Fruit fly (Drosophila melanogaster): ENCODE measurements around the gene Nepl12.

The Nepl12 gene

DNA sequence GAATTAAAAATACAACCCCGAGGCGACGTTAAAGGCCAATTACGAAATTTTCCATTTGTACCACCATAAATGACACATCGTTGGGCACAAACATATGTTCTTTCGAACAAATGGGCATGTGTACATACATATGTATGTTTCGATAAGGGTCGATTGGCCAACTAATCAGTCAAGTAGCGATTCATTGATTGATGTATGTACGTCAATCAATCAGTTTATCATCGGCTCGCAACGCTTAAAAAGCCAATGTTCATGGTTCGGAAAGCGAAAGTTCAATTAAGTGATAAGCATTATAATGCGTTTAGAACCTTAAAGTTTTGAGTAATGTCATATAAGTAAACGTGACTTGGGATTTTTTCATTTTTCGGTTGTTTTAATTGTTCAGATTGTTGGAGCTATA lies 30.7 kb upstream of the Nepl12 start:
- TF ChIP-seq rn (GFP tag; IDR thresholded peaks at IDR 0.05) (no peak), CG8301 (tag; optimal IDR thresholded peaks at IDR 0.05) (no peak), D1 (tag; optimal IDR thresholded peaks at IDR 0.05) (no peak), CG17806 (tag; optimal IDR thresholded peaks at IDR 0.05) (no peak), CG8159 (tag; optimal IDR thresholded peaks at IDR 0.05) (no peak), CG14655 (GFP tag; optimal IDR thresholded peaks at IDR 0.05) (no peak)

DNA sequence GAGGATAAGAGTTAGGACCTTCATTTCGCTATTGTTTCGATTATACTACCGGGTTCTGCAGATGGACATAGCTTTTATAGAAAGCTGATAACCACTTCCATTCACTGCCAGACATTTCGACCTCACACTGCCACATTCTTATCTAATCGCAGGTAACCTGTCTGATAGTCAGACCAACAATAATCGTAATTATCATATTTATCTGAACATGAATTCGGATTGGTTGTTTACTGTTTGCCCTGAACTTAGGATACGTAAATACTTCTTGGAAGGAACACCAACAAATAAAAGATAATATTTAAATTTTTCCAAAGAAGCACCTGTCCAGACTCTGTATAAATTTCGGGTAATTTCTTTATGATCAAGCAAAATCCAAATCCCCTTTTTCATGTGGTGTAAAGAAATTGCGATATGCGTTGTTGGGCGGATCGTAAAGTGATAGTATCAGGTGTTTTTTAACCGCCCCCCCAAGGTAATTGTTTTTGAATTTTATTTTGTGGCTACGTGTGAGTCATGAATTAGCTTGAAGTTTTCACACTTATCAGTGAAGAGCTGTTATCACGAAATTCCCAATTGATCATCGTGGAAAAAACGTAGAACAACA lies 29.1 kb upstream of the Nepl12 start, which contains the start of gene Fst:
TSS of gene Fst (minus strand) at position 51 of the 604 bp plus-strand sequence.
- TF ChIP-seq EcR (GFP tag; optimal IDR thresholded peaks at IDR 0.05): no peak
- TF ChIP-seq gl (tag; optimal IDR thresholded peaks at IDR 0.05): no peak
- TF ChIP-seq CG14655 (GFP tag; optimal IDR thresholded peaks at IDR 0.05): no peak
- TF ChIP-seq CG8301 (tag; optimal IDR thresholded peaks at IDR 0.05): no peak
- no peak for TF ChIP-seq Snoo (tag; optimal IDR thresholded peaks at IDR 0.05)
- TF ChIP-seq CG9948 (tag; optimal IDR thresholded peaks at IDR 0.05): no peak
- no peak for TF ChIP-seq Pif1A (GFP tag; optimal IDR thresholded peaks at IDR 0.05)
- no peak for TF ChIP-seq CG10348 (GFP tag; IDR thresholded peaks at IDR 0.05)
- TF ChIP-seq CG13204 (GFP tag; optimal IDR thresholded peaks at IDR 0.05): no peak
- TF ChIP-seq rn (GFP tag; IDR thresholded peaks at IDR 0.05): no peak
- TF ChIP-seq Ets98B (GFP tag; IDR thresholded peaks at IDR 0.05): no peak
- no peak for TF ChIP-seq CG12605 (GFP tag; IDR thresholded peaks at IDR 0.05)
- TF ChIP-seq CG32121 (GFP tag; IDR thresholded peaks at IDR 0.05): no peak
- TF ChIP-seq D1 (tag; optimal IDR thresholded peaks at IDR 0.05): no peak
- no peak for TF ChIP-seq Pif1B (GFP tag; optimal IDR thresholded peaks at IDR 0.05)
- no peak for TF ChIP-seq CG15710 (tag; optimal IDR thresholded peaks at IDR 0.05)
- TF ChIP-seq CG34367 (tag; optimal IDR thresholded peaks at IDR 0.05): no peak

DNA sequence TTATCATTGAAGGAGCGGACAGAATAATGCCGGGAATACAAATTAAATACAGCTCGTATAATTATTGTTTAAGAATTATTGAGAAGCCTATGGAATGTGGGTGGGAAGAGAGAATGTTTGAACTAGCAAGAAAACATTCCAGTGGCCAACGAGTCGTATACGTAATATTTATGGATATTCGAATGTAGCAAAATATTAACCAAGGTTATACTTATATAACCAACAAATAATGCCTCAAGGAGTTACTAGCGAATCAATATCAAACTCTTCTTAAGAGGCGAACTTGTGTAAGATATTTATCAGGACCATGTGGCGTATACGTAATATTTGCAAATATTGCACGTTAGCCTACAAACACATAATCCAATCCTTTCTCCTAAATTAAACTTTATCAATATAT lies 9.9 kb upstream of the Nepl12 start:
- no peak for TF ChIP-seq CG8159 (tag; optimal IDR thresholded peaks at IDR 0.05)
- no peak for TF ChIP-seq Snoo (tag; optimal IDR thresholded peaks at IDR 0.05)
- TF ChIP-seq Ets98B (GFP tag; IDR thresholded peaks at IDR 0.05): no peak

DNA sequence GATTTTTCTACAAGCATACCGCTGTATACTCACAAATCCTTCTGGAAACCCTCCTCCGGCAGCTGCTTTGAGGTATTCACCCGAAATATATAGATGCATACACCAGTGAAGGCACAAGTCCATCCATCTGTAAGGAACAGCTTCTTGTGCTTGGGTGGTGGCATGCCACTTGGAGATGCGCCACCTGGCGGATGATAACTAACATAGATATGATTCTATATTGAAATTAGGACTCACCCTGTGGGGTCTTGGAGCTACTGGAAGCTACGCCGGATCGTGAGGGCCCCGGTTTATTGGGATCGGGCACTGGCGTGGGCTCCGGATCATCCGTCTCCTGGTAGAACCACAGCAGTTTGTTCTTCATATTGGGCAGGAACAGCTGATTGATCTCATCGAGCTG lies 2.1 kb upstream of the Nepl12 start:
- TF ChIP-seq CG13204 (GFP tag; optimal IDR thresholded peaks at IDR 0.05) (no peak), CG4496 (GFP tag; IDR thresholded peaks at IDR 0.05) (no peak), Pif1B (GFP tag; optimal IDR thresholded peaks at IDR 0.05) (no peak), CG8301 (tag; optimal IDR thresholded peaks at IDR 0.05) (no peak), CG14655 (GFP tag; optimal IDR thresholded peaks at IDR 0.05) (no peak), rn (GFP tag; IDR thresholded peaks at IDR 0.05) (no peak), CG15710 (tag; optimal IDR thresholded peaks at IDR 0.05) (no peak), EcR (GFP tag; optimal IDR thresholded peaks at IDR 0.05) (no peak), CG17806 (tag; optimal IDR thresholded peaks at IDR 0.05) (no peak), gl (tag; optimal IDR thresholded peaks at IDR 0.05) (no peak), CG9948 (tag; optimal IDR thresholded peaks at IDR 0.05) (no peak)

DNA sequence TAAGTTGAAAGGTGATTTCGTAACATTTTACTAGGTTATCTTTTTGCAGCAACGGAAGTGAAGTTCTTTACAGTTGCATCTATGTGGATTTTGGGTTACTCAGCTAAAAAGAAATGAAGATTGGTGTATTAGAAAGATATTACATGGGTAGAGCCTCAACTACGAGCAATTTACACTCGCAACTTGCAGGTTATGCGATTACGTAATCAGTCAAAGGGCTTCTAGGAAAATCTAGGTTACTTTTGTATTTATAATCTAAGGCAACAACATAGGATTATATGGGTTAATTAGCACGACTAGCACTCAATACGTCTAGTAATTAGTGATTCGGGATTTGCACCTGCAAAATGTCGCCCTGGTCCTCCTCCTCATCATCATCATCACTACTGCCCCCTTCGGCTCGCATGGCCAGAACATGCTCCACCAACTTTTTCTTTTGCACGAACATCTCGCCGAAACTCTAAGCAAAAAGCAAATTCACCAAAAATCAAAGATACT lies 1.1 kb upstream of the Nepl12 start, which contains the start of gene Dhc1:
TSS of gene Dhc1 (minus strand) at position 448 of the 498 bp plus-strand sequence.
- TF ChIP-seq CG12605 (GFP tag; IDR thresholded peaks at IDR 0.05) (no peak), CG4496 (GFP tag; IDR thresholded peaks at IDR 0.05) (no peak), CG9948 (tag; optimal IDR thresholded peaks at IDR 0.05) (no peak), gl (tag; optimal IDR thresholded peaks at IDR 0.05) (no peak), Snoo (tag; optimal IDR thresholded peaks at IDR 0.05) (no peak), Ets98B (GFP tag; IDR thresholded peaks at IDR 0.05) (no peak), Pif1B (GFP tag; optimal IDR thresholded peaks at IDR 0.05) (no peak), CG10348 (GFP tag; IDR thresholded peaks at IDR 0.05) (no peak), CG8301 (tag; optimal IDR thresholded peaks at IDR 0.05) (no peak), fd96Ca (GFP tag; IDR thresholded peaks at IDR 0.05) (no peak), CG34367 (tag; optimal IDR thresholded peaks at IDR 0.05) (no peak), CG17806 (tag; optimal IDR thresholded peaks at IDR 0.05) (no peak), CG13204 (GFP tag; optimal IDR thresholded peaks at IDR 0.05) (no peak), CG32121 (GFP tag; IDR thresholded peaks at IDR 0.05) (no peak), CG14655 (GFP tag; optimal IDR thresholded peaks at IDR 0.05) (no peak)

DNA sequence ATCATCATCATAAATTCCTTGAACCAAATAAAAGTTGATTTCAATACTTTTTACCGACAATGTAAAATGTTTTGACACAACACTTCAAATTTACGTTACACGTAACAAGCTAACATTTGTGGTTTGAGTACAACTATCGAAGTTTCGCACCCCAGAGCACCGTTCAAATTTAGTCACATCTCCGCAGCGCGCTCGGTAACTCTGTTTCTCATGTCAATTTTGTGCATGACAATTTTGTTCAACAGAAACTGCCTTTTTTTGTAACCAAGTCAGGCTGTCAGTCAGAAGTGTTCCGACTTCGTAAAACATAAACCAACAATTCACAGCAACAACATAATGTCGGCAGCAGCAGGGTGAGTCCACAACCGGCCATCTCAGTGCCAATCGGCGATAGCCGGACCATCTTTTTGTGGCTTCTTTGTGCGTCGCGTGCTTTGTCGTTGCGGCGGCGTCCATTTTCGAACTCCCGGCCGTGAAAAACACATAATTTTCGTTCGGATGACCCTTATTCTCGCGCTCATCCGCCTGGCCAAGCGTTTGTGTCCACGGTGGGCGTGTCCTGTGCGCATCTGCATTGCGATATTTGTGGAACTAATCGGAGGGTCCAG lies 2.5 kb downstream of the Nepl12 start, which contains the start of gene p23:
TSS of gene p23 (plus strand) at position 194 of the 608 bp plus-strand sequence.
- TF ChIP-seq CG32121 (GFP tag; IDR thresholded peaks at IDR 0.05) (no peak), EcR (GFP tag; optimal IDR thresholded peaks at IDR 0.05) (no peak), D1 (tag; optimal IDR thresholded peaks at IDR 0.05) (no peak), Pif1A (GFP tag; optimal IDR thresholded peaks at IDR 0.05) (no peak), CG34367 (tag; optimal IDR thresholded peaks at IDR 0.05) (no peak), gl (tag; optimal IDR thresholded peaks at IDR 0.05) (no peak), CG17806 (tag; optimal IDR thresholded peaks at IDR 0.05) (no peak), CG8301 (tag; optimal IDR thresholded peaks at IDR 0.05) (no peak), CG12605 (GFP tag; IDR thresholded peaks at IDR 0.05) (no peak), CG9948 (tag; optimal IDR thresholded peaks at IDR 0.05) (no peak), Snoo (tag; optimal IDR thresholded peaks at IDR 0.05) (no peak), Ets98B (GFP tag; IDR thresholded peaks at IDR 0.05) (no peak)
